Worm (Caenorhabditis elegans) whole organism, young adult: ENCODE data around the gene T14G8.4.

ENCODE experiments used
- B0035.1 ChIP-seq: sonication (generic microtip); optimal IDR thresholded peaks from 2 replicates; lab custom pipeline; 2016; ENCODE audit warnings: missing genetic modification characterization, mild to moderate bottlenecking, missing compliant biosample characterization, missing genotype, missing genetic modification reagents
- F49E8.2 ChIP-seq: sonication (generic microtip); optimal IDR thresholded peaks from 3 replicates; lab custom pipeline; 2017; ENCODE audit warnings: missing genetic modification characterization, mild to moderate bottlenecking, missing compliant biosample characterization, antibody characterized with exemption, moderate library complexity; ENCODE audit not compliant: insufficient read depth
- ama-1 ChIP-seq, 3 experiments: fragments of 150-350 bp in 1 of 3; sonication (generic microtip) in 2 of 3; optimal IDR thresholded peaks; 2 replicates each; lab custom pipeline; 2014 to 2018; ENCODE audit warnings: missing biosample characterization in 2 of 3, missing genetic modification characterization in 2 of 3, missing genetic modification reagents in 2 of 3
- attf-3 ChIP-seq: fragments of 200-800 bp; sonication (Bioruptor generic); conservative IDR thresholded peaks from 2 replicates; pipeline ENCODE4 v1.3.6; 2022; ENCODE audit warnings: missing genetic modification reagents, missing genetic modification characterization, missing compliant biosample characterization
- bed-2 ChIP-seq: fragments of 200-800 bp; sonication (Bioruptor generic); IDR thresholded peaks from 2 replicates; pipeline ENCODE4 v1.3.6; 2022; ENCODE audit warnings: missing genetic modification reagents, missing genetic modification characterization, missing compliant biosample characterization
- ceh-91 ChIP-seq: fragments of 200-800 bp; sonication (Bioruptor generic); IDR thresholded peaks from 2 replicates; pipeline ENCODE4 v1.3.6; 2022; ENCODE audit warnings: missing genetic modification reagents, missing genetic modification characterization, missing compliant biosample characterization
- dpl-1 ChIP-seq: fragments of 150-350 bp; optimal IDR thresholded peaks from 2 replicates; lab custom pipeline; 2014; ENCODE audit warnings: missing biosample characterization, missing genetic modification reagents, missing genetic modification characterization
- efl-1 ChIP-seq: fragments of 150-350 bp; optimal IDR thresholded peaks from 2 replicates; lab custom pipeline; 2014; ENCODE audit warnings: missing biosample characterization, missing genetic modification reagents, missing genetic modification characterization
- him-1 ChIP-seq: sonication (generic microtip); optimal IDR thresholded peaks from 2 replicates; lab custom pipeline; 2016; ENCODE audit warnings: missing genotype, missing genetic modification reagents, missing genetic modification characterization, missing compliant biosample characterization
- hmg-1.2 ChIP-seq: fragments of 200-800 bp; sonication (Bioruptor generic); IDR thresholded peaks from 2 replicates; pipeline ENCODE4 v1.3.6; 2022; ENCODE audit warnings: missing genetic modification reagents, missing genetic modification characterization, missing compliant biosample characterization
- lin-54 ChIP-seq: fragments of 200-800 bp; sonication (Bioruptor generic); optimal IDR thresholded peaks from 2 replicates; lab custom pipeline; 2018; ENCODE audit warnings: mild to moderate bottlenecking, missing genetic modification characterization, missing compliant biosample characterization
- nfya-2 ChIP-seq: fragments of 200-800 bp; sonication (Bioruptor generic); IDR thresholded peaks from 2 replicates; pipeline ENCODE4 v1.3.6; 2022; ENCODE audit warnings: missing genetic modification reagents, missing genetic modification characterization, missing compliant biosample characterization
- pha-4 ChIP-seq: fragments of 150-350 bp; sonication (generic microtip); optimal IDR thresholded peaks from 2 replicates; lab custom pipeline; 2014; ENCODE audit warnings: missing biosample characterization, missing genetic modification reagents, missing genetic modification characterization
- snpc-4 ChIP-seq, 5 experiments: fragments of 150-350 bp in 1 of 5; sonication (generic microtip) in 4 of 5; optimal IDR thresholded peaks; 2 replicates each; lab custom pipeline; 2014 to 2018; ENCODE audit warnings: missing genetic modification characterization in 5 of 5, missing biosample characterization in 3 of 5, antibody characterized with exemption in 2 of 5, mild to moderate bottlenecking in 2 of 5, missing compliant biosample characterization in 2 of 5, missing genotype in 2 of 5, moderate library complexity in 2 of 5, missing genetic modification reagents in 1 of 5

- TF ChIP-seq bed-2 (no peak), ama-1 (optimal IDR thresholded peaks at IDR 0.05; lab: Kevin White, UChicago) (no peak), ama-1 (GFP tag; optimal IDR thresholded peaks at IDR 0.05; lab: Kevin White, UChicago) (no peak), pha-4 (tag; lab: Kevin White, UChicago) (no peak), lin-54 (no peak), him-1 (no peak), attf-3 (GFP tag; lab: Robert Waterston, UW) (no peak), snpc-4 (GFP tag; optimal IDR thresholded peaks at IDR 0.05; lab: Kevin White, UChicago) (no peak), snpc-4 (tag; optimal IDR thresholded peaks at IDR 0.05; lab: Kevin White, UChicago) (no peak), dpl-1 (GFP tag; lab: Kevin White, UChicago) (no peak), efl-1 (GFP tag; lab: Kevin White, UChicago) (no peak), ceh-91 (GFP tag; lab: Robert Waterston, UW) (no peak), nfya-2 (GFP tag; lab: Robert Waterston, UW) (no peak), B0035.1 (no peak), hmg-1.2 (GFP tag; lab: Robert Waterston, UW) (no peak), F49E8.2 (no peak)
These were observed 36.9 kb downstream of the T14G8.4 start for ce11 chrX:12826782-12827181.
